Worm (Caenorhabditis elegans): ENCODE measurements around the gene twk-3.

Gene twk-3

ce11 chrII:8253160-8253793 is 40.7 kb upstream of the twk-3 start, which contains the start of gene F35C11.5:
F35C11.5 (plus strand) TSS chrII:8253743.
- TF ChIP-seq unc-86 (tag; optimal IDR thresholded peaks at IDR 0.05) (no peak), dve-1 (tag; optimal IDR thresholded peaks at IDR 0.05) (no peak), gmeb-2 (tag; optimal IDR thresholded peaks at IDR 0.05) (no peak), ceh-24 (tag; optimal IDR thresholded peaks at IDR 0.05) (no peak), fkh-10 (GFP tag; optimal IDR thresholded peaks at IDR 0.05) (no peak), ceh-22 (tag; optimal IDR thresholded peaks at IDR 0.05) (no peak), fax-1 (tag; optimal IDR thresholded peaks at IDR 0.05) (no peak), pqm-1 (tag; optimal IDR thresholded peaks at IDR 0.05) (no peak), ceh-14 (tag; optimal IDR thresholded peaks at IDR 0.05) (no peak), odd-2 (tag; optimal IDR thresholded peaks at IDR 0.05) (no peak), madf-2 (tag; optimal IDR thresholded peaks at IDR 0.05) (no peak), tbx-2 (tag; optimal IDR thresholded peaks at IDR 0.05) (no peak), unc-42 (tag; optimal IDR thresholded peaks at IDR 0.05) (no peak), nhr-11 (tag; optimal IDR thresholded peaks at IDR 0.05) (no peak), K02D7.2 (tag; optimal IDR thresholded peaks at IDR 0.05) (no peak)

- TF ChIP-seq hlh-6 (tag; optimal IDR thresholded peaks at IDR 0.05), result no peak
- TF ChIP-seq elt-2 (tag; optimal IDR thresholded peaks at IDR 0.05), result peak; percentile 55
Measured at ce11 chrII:8249710-8250109, 37.1 kb upstream of the twk-3 start.

ce11 chrII:8248745-8249144 is 36.2 kb upstream of the twk-3 start, which contains the start of the genes F35C11.2 and F35C11.4:
F35C11.2 (minus strand) TSS chrII:8248834.
F35C11.4 (plus strand) TSS chrII:8249004.
- TF ChIP-seq pat-9 (tag; optimal IDR thresholded peaks at IDR 0.05) (no peak), madf-2 (tag; optimal IDR thresholded peaks at IDR 0.05) (no peak), dve-1 (tag; optimal IDR thresholded peaks at IDR 0.05) (no peak), C08G9.2 (tag; optimal IDR thresholded peaks at IDR 0.05) (no peak)

ce11 chrII:8246476-8246875 is 33.9 kb upstream of the twk-3 start, which contains the start of gene F35C11.3:
F35C11.3 (plus strand) TSS chrII:8246776.
- TF ChIP-seq ceh-9 (tag; optimal IDR thresholded peaks at IDR 0.05) (no peak), nhr-11 (tag; optimal IDR thresholded peaks at IDR 0.05) (no peak), Y22D7AL.16 (tag; optimal IDR thresholded peaks at IDR 0.05) (no peak), nfya-1 (tag; optimal IDR thresholded peaks at IDR 0.05) (no peak), K02D7.2 (tag; optimal IDR thresholded peaks at IDR 0.05) (no peak), madf-2 (tag; optimal IDR thresholded peaks at IDR 0.05) (no peak), C08G9.2 (tag; optimal IDR thresholded peaks at IDR 0.05) (no peak), pag-3 (tag; optimal IDR thresholded peaks at IDR 0.05; ENCODE audit: borderline replicate concordance) (no peak), ceh-24 (tag; optimal IDR thresholded peaks at IDR 0.05) (no peak), unc-55 (GFP tag; optimal IDR thresholded peaks at IDR 0.05) (no peak), ceh-30 (tag; optimal IDR thresholded peaks at IDR 0.05) (no peak), dmd-4 (tag; optimal IDR thresholded peaks at IDR 0.05; ENCODE audit: borderline replicate concordance) (no peak)

ce11 chrII:8238155-8238554 is 25.6 kb upstream of the twk-3 start, which contains the start of gene nlp-5:
nlp-5 (plus strand) TSS chrII:8238455.
- TF ChIP-seq fax-1 (tag; optimal IDR thresholded peaks at IDR 0.05) (no peak), syd-9 (tag; optimal IDR thresholded peaks at IDR 0.05) (no peak), ceh-34 (tag; optimal IDR thresholded peaks at IDR 0.05) (no peak), eyg-1 (tag; optimal IDR thresholded peaks at IDR 0.05) (no peak), dve-1 (tag; optimal IDR thresholded peaks at IDR 0.05) (no peak), lim-6 (tag; optimal IDR thresholded peaks at IDR 0.05) (no peak)

ce11 chrII:8232489-8232888 is 19.9 kb upstream of the twk-3 start, which contains the start of gene M110.7:
M110.7 (plus strand) TSS chrII:8232789.
- no peak for TF ChIP-seq eyg-1 (tag; optimal IDR thresholded peaks at IDR 0.05)
